Worm (Caenorhabditis elegans): ENCODE data around the gene F35E8.13.
"Not testable (repeated sequence)": the region's sequence is repeated elsewhere in the genome, so short reads cannot be mapped to it uniquely, and the experiment has no call there.

- TF ChIP-seq ztf-29 (GFP tag; IDR thresholded peaks at IDR 0.05); ref-1 (GFP tag; conservative IDR thresholded peaks at IDR 0.05); med-1 (GFP tag; optimal IDR thresholded peaks at IDR 0.05; ENCODE audit: insufficient read depth); klf-2 (GFP tag; conservative IDR thresholded peaks at IDR 0.05); ztf-23 (GFP tag; IDR thresholded peaks at IDR 0.05): not testable (repeated sequence)
Observed at ce11 chrV:15929882-15930281, 6.8 kb downstream of the F35E8.13 start, which contains the start of gene srbc-77.

Measured in whole organism, midembryonic.